Worm (Caenorhabditis elegans) whole organism, mixed stage, embryonic: ENCODE results near the gene C27D6.15.

Source experiments
- blmp-1 ChIP-seq: fragments of 150-350 bp; optimal IDR thresholded peaks from 2 replicates; lab custom pipeline; 2014; ENCODE audit warnings: missing biosample characterization, missing genetic modification characterization
- ceh-39 ChIP-seq: fragments of 150-350 bp; optimal IDR thresholded peaks from 2 replicates; lab custom pipeline; 2014; ENCODE audit warnings: missing biosample characterization, missing genetic modification characterization
- ceh-43 ChIP-seq: fragments of 200-800 bp; sonication (Bioruptor generic); optimal IDR thresholded peaks from 2 replicates; lab custom pipeline; 2018; ENCODE audit warnings: mild to moderate bottlenecking, missing genetic modification characterization, moderate library complexity, missing compliant biosample characterization
- ceh-83 ChIP-seq: fragments of 200-800 bp; sonication (Bioruptor generic); optimal IDR thresholded peaks from 2 replicates; lab custom pipeline; 2018; ENCODE audit warnings: mild to moderate bottlenecking, missing genetic modification characterization, missing compliant biosample characterization
- ces-1 ChIP-seq: fragments of 150-350 bp; optimal IDR thresholded peaks from 2 replicates; lab custom pipeline; 2014; ENCODE audit warnings: missing biosample characterization, missing genetic modification reagents, missing genetic modification characterization
- cnd-1 ChIP-seq: fragments of 200-800 bp; sonication (Bioruptor generic); optimal IDR thresholded peaks from 2 replicates; lab custom pipeline; 2018; ENCODE audit warnings: mild to moderate bottlenecking, missing genetic modification characterization, missing compliant biosample characterization
- elt-3 ChIP-seq: fragments of 150-350 bp; optimal IDR thresholded peaks from 2 replicates; lab custom pipeline; 2014; ENCODE audit warnings: missing biosample characterization, missing genetic modification characterization
- flh-1 ChIP-seq: fragments of 200-800 bp; sonication (Bioruptor generic); optimal IDR thresholded peaks from 2 replicates; lab custom pipeline; 2018; ENCODE audit warnings: mild to moderate bottlenecking, missing genetic modification characterization, moderate library complexity, missing compliant biosample characterization
- ham-2 ChIP-seq: fragments of 200-800 bp; sonication (Bioruptor generic); optimal IDR thresholded peaks from 2 replicates; lab custom pipeline; 2018; ENCODE audit warnings: mild to moderate bottlenecking, missing genetic modification characterization, missing compliant biosample characterization
- mab-5 ChIP-seq: fragments of 150-350 bp; optimal IDR thresholded peaks from 2 replicates; lab custom pipeline; 2014; ENCODE audit warnings: missing biosample characterization, missing genetic modification characterization
- mep-1 ChIP-seq: fragments of 150-350 bp; optimal IDR thresholded peaks from 2 replicates; lab custom pipeline; 2017; ENCODE audit warnings: missing biosample characterization, missing genetic modification reagents, missing genetic modification characterization, inconsistent platforms
- mls-2 ChIP-seq: sonication (generic microtip); optimal IDR thresholded peaks from 2 replicates; lab custom pipeline; 2016; ENCODE audit warnings: mild to moderate bottlenecking, missing genetic modification characterization, moderate library complexity, missing compliant biosample characterization
- nhr-12 ChIP-seq: fragments of 150-350 bp; optimal IDR thresholded peaks from 2 replicates; lab custom pipeline; 2014; ENCODE audit warnings: missing biosample characterization, missing genetic modification characterization
- nhr-2 ChIP-seq: fragments of 150-350 bp; optimal IDR thresholded peaks from 2 replicates; lab custom pipeline; 2014; ENCODE audit warnings: missing biosample characterization, missing genetic modification characterization
- nhr-76 ChIP-seq: sonication (generic microtip); optimal IDR thresholded peaks from 2 replicates; lab custom pipeline; 2017; ENCODE audit warnings: missing biosample characterization, missing genetic modification characterization
- pha-4 ChIP-seq: fragments of 150-350 bp; optimal IDR thresholded peaks from 2 replicates; lab custom pipeline; 2018; ENCODE audit warnings: missing biosample characterization, missing genetic modification reagents, missing genetic modification characterization
- sem-2 ChIP-seq: fragments of 200-800 bp; sonication (Bioruptor generic); optimal IDR thresholded peaks from 2 replicates; lab custom pipeline; 2018; ENCODE audit warnings: mild to moderate bottlenecking, missing genetic modification characterization, missing compliant biosample characterization
- tbx-8 ChIP-seq: fragments of 200-800 bp; sonication (Bioruptor generic); optimal IDR thresholded peaks from 2 replicates; lab custom pipeline; 2018; ENCODE audit warnings: mild to moderate bottlenecking, missing genetic modification characterization, moderate library complexity, missing compliant biosample characterization
- unc-120 ChIP-seq: sonication (generic microtip); optimal IDR thresholded peaks from 2 replicates; lab custom pipeline; 2017; ENCODE audit warnings: missing genetic modification characterization, missing compliant biosample characterization; ENCODE audit not compliant: poor library complexity, severe bottlenecking
- unc-62 ChIP-seq: fragments of 150-350 bp; optimal IDR thresholded peaks from 2 replicates; lab custom pipeline; 2014; ENCODE audit warnings: missing biosample characterization, missing genetic modification reagents, missing genetic modification characterization
- zip-8 ChIP-seq: fragments of 150-350 bp; optimal IDR thresholded peaks from 2 replicates; lab custom pipeline; 2014; ENCODE audit warnings: missing biosample characterization, missing genetic modification characterization
- ztf-11 ChIP-seq: fragments of 150-350 bp; optimal IDR thresholded peaks from 2 replicates; lab custom pipeline; 2014; ENCODE audit warnings: missing biosample characterization, missing genetic modification characterization

Gene C27D6.15

DNA sequence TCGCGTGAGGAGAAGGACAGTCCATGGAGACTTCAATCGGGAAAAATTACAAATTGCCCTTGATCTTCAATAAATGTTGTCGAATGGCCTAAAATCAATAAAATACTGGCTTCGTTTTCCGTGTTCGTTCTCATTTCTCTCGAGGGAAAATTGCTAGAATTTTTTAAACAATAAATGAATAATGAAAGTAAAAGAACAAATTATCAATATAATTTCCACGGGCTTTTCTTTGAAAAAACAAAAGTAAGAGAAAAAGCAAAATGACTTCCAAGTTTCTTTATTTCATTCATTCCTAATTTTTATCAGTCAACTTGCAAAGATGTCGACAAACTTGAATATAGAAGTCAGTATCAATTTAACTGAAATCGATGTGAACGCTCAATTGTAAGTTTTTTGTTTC is 41.0 kb downstream of the C27D6.15 start, which contains the start of gene C34F11.1:
Gene C34F11.1, plus strand, starts transcription at position 301 of the 400 bp plus-strand sequence.
- TF ChIP-seq pha-4 = no peak
- TF ChIP-seq zip-8 = no peak
- no peak for TF ChIP-seq ztf-11 (tag; lab: Kevin White, UChicago)
- no peak for TF ChIP-seq unc-120 (tag; lab: Kevin White, UChicago)
- TF ChIP-seq nhr-12 (tag; lab: Kevin White, UChicago) = no peak
- no peak for TF ChIP-seq tbx-8 (GFP tag; lab: Kevin White, UChicago)
- no peak for TF ChIP-seq ces-1 (GFP tag; lab: Kevin White, UChicago)
- TF ChIP-seq cnd-1 (tag; lab: Kevin White, UChicago) = no peak
- TF ChIP-seq mep-1 (tag; lab: Kevin White, UChicago) = no peak
- no peak for TF ChIP-seq ceh-43 (GFP tag; lab: Kevin White, UChicago)
- TF ChIP-seq nhr-76 (tag; lab: Kevin White, UChicago) = no peak
- no peak for TF ChIP-seq nhr-2
- TF ChIP-seq ham-2 (GFP tag; lab: Kevin White, UChicago) = no peak
- no peak for TF ChIP-seq blmp-1
- no peak for TF ChIP-seq unc-62 (GFP tag; lab: Kevin White, UChicago)
- TF ChIP-seq mab-5 (tag; lab: Kevin White, UChicago) = no peak
- no peak for TF ChIP-seq elt-3 (tag; lab: Kevin White, UChicago)
- TF ChIP-seq ceh-83 (GFP tag; lab: Kevin White, UChicago) = no peak
- TF ChIP-seq sem-2 (GFP tag; lab: Kevin White, UChicago) = no peak

- TF ChIP-seq ceh-43 (GFP tag; lab: Kevin White, UChicago) = no peak
- no peak for TF ChIP-seq pha-4
- TF ChIP-seq flh-1 (GFP tag; lab: Kevin White, UChicago) = no peak
Measured at ce11 chrII:5218349-5218748, 46.6 kb downstream of the C27D6.15 start.

DNA sequence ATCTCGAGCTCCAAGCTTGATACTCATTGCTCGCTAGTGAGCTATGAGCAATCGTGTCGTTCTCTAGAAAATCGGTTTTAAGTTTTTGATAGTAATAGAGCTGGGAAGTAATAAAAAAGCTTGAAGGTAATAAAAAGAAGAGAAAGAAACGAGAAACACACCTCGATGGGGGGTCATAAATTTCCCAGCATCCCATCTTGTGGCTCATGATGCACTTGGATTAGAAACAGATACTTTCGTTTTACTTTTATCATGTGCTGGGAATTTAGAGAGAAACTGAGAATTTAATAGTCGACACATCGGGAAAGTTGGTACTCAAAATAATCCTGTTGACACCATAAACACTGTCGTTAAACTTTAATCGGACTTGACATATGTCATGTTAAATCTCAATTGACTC is 48.9 kb downstream of the C27D6.15 start:
- TF ChIP-seq tbx-8 (GFP tag; lab: Kevin White, UChicago) (no peak), mab-5 (tag; lab: Kevin White, UChicago) (no peak), nhr-12 (tag; lab: Kevin White, UChicago) (no peak), cnd-1 (tag; lab: Kevin White, UChicago) (no peak), mls-2 (tag; lab: Kevin White, UChicago) (no peak), ceh-39 (tag; lab: Kevin White, UChicago) (no peak)
